Fruit fly (Drosophila melanogaster): Measurements from ENCODE around the gene CG5342.
A peak's percentile ranks its signal among the peaks of the same experiment; 100 is the strongest.

CG5342 gene

DNA sequence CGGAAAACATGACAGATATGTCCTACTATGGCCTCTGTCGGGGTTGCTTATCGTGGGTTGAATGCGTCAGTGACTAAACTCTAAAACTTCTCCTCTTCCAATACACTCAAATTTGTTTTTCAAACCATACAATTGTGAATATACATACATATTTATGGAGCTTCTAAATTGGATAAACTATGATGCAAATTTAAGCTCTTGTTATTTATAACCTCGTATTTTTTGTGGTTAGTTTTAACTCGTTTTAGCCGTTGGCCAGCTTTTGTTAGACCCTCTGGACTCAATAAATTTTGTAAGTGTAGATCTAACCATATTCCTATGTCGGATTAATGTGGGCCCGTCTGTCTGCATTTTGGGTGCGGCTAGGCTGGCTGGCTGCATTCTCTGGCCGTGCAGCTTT, 38.7 kb downstream of the CG5342 start (continued):
- TF ChIP-seq dimm (GFP tag; IDR thresholded peaks at IDR 0.05) (no peak), CG18262 (tag; optimal IDR thresholded peaks at IDR 0.05) (peak; percentile 73), gcm (GFP tag; optimal IDR thresholded peaks at IDR 0.05) (peak; percentile 16), zfh2 (GFP tag; optimal IDR thresholded peaks at IDR 0.05) (no peak), CG11504 (tag; optimal IDR thresholded peaks at IDR 0.05) (peak; percentile 53), CG13775 (GFP tag; optimal IDR thresholded peaks at IDR 0.05) (no peak), CG7987 (GFP tag; optimal IDR thresholded peaks at IDR 0.05) (no peak), Mrtf (GFP tag; IDR thresholded peaks at IDR 0.05) (no peak), CG11093 (GFP tag; IDR thresholded peaks at IDR 0.05) (no peak), sr (GFP tag; IDR thresholded peaks at IDR 0.05) (no peak), jigr1 (GFP tag; IDR thresholded peaks at IDR 0.05) (no peak), CG17385 (GFP tag; optimal IDR thresholded peaks at IDR 0.05) (no peak), sens-2 (GFP tag; IDR thresholded peaks at IDR 0.05) (no peak), usp (GFP tag; optimal IDR thresholded peaks at IDR 0.05) (no peak), CG6272 (GFP tag; IDR thresholded peaks at IDR 0.05) (no peak), gt (GFP tag; IDR thresholded peaks at IDR 0.05) (no peak), grau (tag; optimal IDR thresholded peaks at IDR 0.05) (peak; percentile 42), Dfd (GFP tag; optimal IDR thresholded peaks at IDR 0.05) (no peak), CG34422 (GFP tag; IDR thresholded peaks at IDR 0.05) (no peak), CG14965 (GFP tag; optimal IDR thresholded peaks at IDR 0.05; ENCODE audit: borderline replicate concordance) (no peak), CG1024 (GFP tag; IDR thresholded peaks at IDR 0.05) (no peak), oc (tag; optimal IDR thresholded peaks at IDR 0.05) (peak; percentile 39), CG14860 (GFP tag; IDR thresholded peaks at IDR 0.05; ENCODE audit: partially characterized antibody) (no peak), tup (GFP tag; optimal IDR thresholded peaks at IDR 0.05) (no peak), insv (GFP tag; optimal IDR thresholded peaks at IDR 0.05) (no peak), dm (GFP tag; optimal IDR thresholded peaks at IDR 0.05) (no peak), CG30431 (GFP tag; optimal IDR thresholded peaks at IDR 0.05) (no peak), CG9876 (GFP tag; optimal IDR thresholded peaks at IDR 0.05) (no peak), CG16815 (GFP tag; optimal IDR thresholded peaks at IDR 0.05) (peak; percentile 48), luna (GFP tag; optimal IDR thresholded peaks at IDR 0.05) (no peak), CG34376 (GFP tag; optimal IDR thresholded peaks at IDR 0.05) (no peak), cad (GFP tag; optimal IDR thresholded peaks at IDR 0.05) (no peak), CG12155 (GFP tag; optimal IDR thresholded peaks at IDR 0.05) (no peak), pnt (GFP tag; optimal IDR thresholded peaks at IDR 0.05) (peak; percentile 28), CG9727 (GFP tag; optimal IDR thresholded peaks at IDR 0.05) (peak; percentile 55), CG2116 (GFP tag; optimal IDR thresholded peaks at IDR 0.05) (no peak), slou (GFP tag; optimal IDR thresholded peaks at IDR 0.05) (no peak), CG9817 (tag; optimal IDR thresholded peaks at IDR 0.05) (no peak), CG1602 (GFP tag; optimal IDR thresholded peaks at IDR 0.05) (peak; percentile 4), toy (GFP tag; IDR thresholded peaks at IDR 0.05) (no peak), CG43689 (GFP tag; IDR thresholded peaks at IDR 0.05) (no peak), CG10543 (GFP tag; optimal IDR thresholded peaks at IDR 0.05) (no peak), CG18011 (GFP tag; optimal IDR thresholded peaks at IDR 0.05) (no peak), CG10979 (tag; optimal IDR thresholded peaks at IDR 0.05) (peak; percentile 81), NK7.1 (GFP tag; optimal IDR thresholded peaks at IDR 0.05) (no peak), Mad (GFP tag; optimal IDR thresholded peaks at IDR 0.05) (no peak), CG10321 (GFP tag; IDR thresholded peaks at IDR 0.05) (no peak), CG13296 (GFP tag; optimal IDR thresholded peaks at IDR 0.05) (no peak), Nf-YC (tag; optimal IDR thresholded peaks at IDR 0.05) (no peak), Drgx (GFP tag; IDR thresholded peaks at IDR 0.05) (peak; percentile 44; the same call in 1 of the 2 replicates), Oli (tag; optimal IDR thresholded peaks at IDR 0.05) (peak; percentile 26), lmd (GFP tag; IDR thresholded peaks at IDR 0.05) (no peak), crol (GFP tag; IDR thresholded peaks at IDR 0.05) (no peak)

Measured in whole organism, embryonic.